Worm (Caenorhabditis elegans) whole organism, L2 larva: Measurements from ENCODE around the gene dhs-16.
A peak's percentile ranks its signal among the peaks of the same experiment; 100 is the strongest.

ENCODE experiments used
- C34F6.9 ChIP-seq: fragments of 150-350 bp; optimal IDR thresholded peaks from 2 replicates; lab custom pipeline; 2014; ENCODE audit warnings: missing biosample characterization, missing genetic modification characterization
- F13H6.1 ChIP-seq: sonication (generic microtip); optimal IDR thresholded peaks from 2 replicates; lab custom pipeline; 2016; ENCODE audit warnings: missing genetic modification characterization, missing compliant biosample characterization
- R02D3.7 ChIP-seq: fragments of 150-350 bp; optimal IDR thresholded peaks from 2 replicates; lab custom pipeline; 2014; ENCODE audit warnings: missing biosample characterization, missing genetic modification characterization
- Y55F3AM.14 ChIP-seq: fragments of 200-800 bp; sonication (Bioruptor generic); optimal IDR thresholded peaks from 2 replicates; lab custom pipeline; 2018; ENCODE audit warnings: mild to moderate bottlenecking, missing genetic modification characterization, missing compliant biosample characterization
- ZK546.5 ChIP-seq: sonication (generic microtip); optimal IDR thresholded peaks from 2 replicates; lab custom pipeline; 2017; ENCODE audit warnings: missing biosample characterization, missing genetic modification characterization
- ama-1 ChIP-seq: fragments of 150-350 bp; optimal IDR thresholded peaks from 2 replicates; lab custom pipeline; 2018; ENCODE audit warnings: inconsistent platforms
- blmp-1 ChIP-seq: sonication (generic microtip); optimal IDR thresholded peaks from 2 replicates; lab custom pipeline; 2017; ENCODE audit warnings: missing genetic modification characterization, mild to moderate bottlenecking, missing compliant biosample characterization, antibody characterized with exemption, moderate library complexity; ENCODE audit not compliant: insufficient read depth
- ceh-16 ChIP-seq: fragments of 150-350 bp; optimal IDR thresholded peaks from 2 replicates; lab custom pipeline; 2014; ENCODE audit warnings: missing biosample characterization, missing genetic modification characterization
- ceh-82 ChIP-seq: fragments of 150-350 bp; optimal IDR thresholded peaks from 2 replicates; lab custom pipeline; 2014; ENCODE audit warnings: missing biosample characterization, missing genetic modification characterization
- crh-2 ChIP-seq: sonication (generic microtip); optimal IDR thresholded peaks from 2 replicates; lab custom pipeline; 2017; ENCODE audit warnings: missing biosample characterization, missing genetic modification characterization
- dmd-4 ChIP-seq: sonication (generic microtip); optimal IDR thresholded peaks from 2 replicates; lab custom pipeline; 2017; ENCODE audit warnings: missing biosample characterization, missing genetic modification characterization
- egl-27 ChIP-seq: sonication (generic microtip); optimal IDR thresholded peaks from 3 replicates; lab custom pipeline; 2017; ENCODE audit warnings: missing biosample characterization, missing genetic modification reagents, missing genetic modification characterization
- elt-1 ChIP-seq: fragments of 150-350 bp; optimal IDR thresholded peaks from 2 replicates; lab custom pipeline; 2014; ENCODE audit warnings: missing biosample characterization, missing genetic modification characterization
- elt-3 ChIP-seq: sonication (generic microtip); optimal IDR thresholded peaks from 2 replicates; lab custom pipeline; 2017; ENCODE audit warnings: missing biosample characterization, missing genetic modification characterization
- fos-1 ChIP-seq: fragments of 150-350 bp; optimal IDR thresholded peaks from 2 replicates; lab custom pipeline; 2014; ENCODE audit warnings: missing biosample characterization, missing genetic modification characterization
- gmeb-1 ChIP-seq: fragments of 150-350 bp; optimal IDR thresholded peaks from 2 replicates; lab custom pipeline; 2014; ENCODE audit warnings: missing biosample characterization, missing genetic modification characterization
- lin-11 ChIP-seq: fragments of 150-350 bp; sonication (generic microtip); optimal IDR thresholded peaks from 2 replicates; lab custom pipeline; 2014; ENCODE audit warnings: missing biosample characterization, missing genetic modification characterization, inconsistent platforms, mixed read lengths
- lin-13 ChIP-seq: fragments of 150-350 bp; optimal IDR thresholded peaks from 2 replicates; lab custom pipeline; 2014; ENCODE audit warnings: missing biosample characterization, missing genetic modification reagents, missing genetic modification characterization
- lin-39 ChIP-seq: fragments of 150-350 bp; optimal IDR thresholded peaks from 2 replicates; lab custom pipeline; 2014; ENCODE audit warnings: missing biosample characterization, missing genetic modification reagents, missing genetic modification characterization
- lsy-2 ChIP-seq, 2 experiments: fragments of 150-350 bp in 1 of 2; sonication (generic microtip) in 1 of 2; optimal IDR thresholded peaks; 2 replicates each; lab custom pipeline; 2014 to 2017; ENCODE audit warnings: missing biosample characterization in 2 of 2, missing genetic modification characterization in 2 of 2
- mab-5 ChIP-seq: fragments of 150-350 bp; optimal IDR thresholded peaks from 2 replicates; lab custom pipeline; 2014; ENCODE audit warnings: missing biosample characterization, missing genetic modification characterization
- mbf-1 ChIP-seq: sonication (generic microtip); optimal IDR thresholded peaks from 2 replicates; lab custom pipeline; 2017; ENCODE audit warnings: missing biosample characterization, missing genetic modification characterization
- mdl-1 ChIP-seq, 2 experiments: fragments of 150-350 bp in 1 of 2; sonication (generic microtip) in 1 of 2; optimal IDR thresholded peaks; 2 replicates each; lab custom pipeline; 2017; ENCODE audit warnings: missing biosample characterization in 2 of 2, missing genetic modification characterization in 2 of 2
- nhr-10 ChIP-seq: sonication (generic microtip); optimal IDR thresholded peaks from 2 replicates; lab custom pipeline; 2017; ENCODE audit warnings: missing biosample characterization, missing genetic modification characterization
- nhr-11 ChIP-seq: fragments of 150-350 bp; optimal IDR thresholded peaks from 2 replicates; lab custom pipeline; 2014; ENCODE audit warnings: missing biosample characterization, missing genetic modification characterization
- nhr-12 ChIP-seq: fragments of 150-350 bp; optimal IDR thresholded peaks from 2 replicates; lab custom pipeline; 2014; ENCODE audit warnings: missing biosample characterization, missing genetic modification characterization
- nhr-129 ChIP-seq: fragments of 150-350 bp; optimal IDR thresholded peaks from 2 replicates; lab custom pipeline; 2014; ENCODE audit warnings: missing biosample characterization, missing genetic modification characterization
- nhr-21 ChIP-seq: fragments of 150-350 bp; optimal IDR thresholded peaks from 2 replicates; lab custom pipeline; 2014; ENCODE audit warnings: missing biosample characterization, missing genetic modification characterization
- nhr-23 ChIP-seq: fragments of 150-350 bp; optimal IDR thresholded peaks from 2 replicates; lab custom pipeline; 2014; ENCODE audit warnings: missing biosample characterization, missing genetic modification reagents, missing genetic modification characterization
- nhr-237 ChIP-seq: fragments of 150-350 bp; optimal IDR thresholded peaks from 2 replicates; lab custom pipeline; 2014; ENCODE audit warnings: missing biosample characterization, missing genetic modification characterization
- nhr-25 ChIP-seq: fragments of 150-350 bp; sonication (generic microtip); optimal IDR thresholded peaks from 3 replicates; lab custom pipeline; 2014; ENCODE audit warnings: missing biosample characterization, missing genetic modification characterization
- nhr-6 ChIP-seq: fragments of 150-350 bp; optimal IDR thresholded peaks from 2 replicates; lab custom pipeline; 2014; ENCODE audit warnings: missing biosample characterization, missing genetic modification characterization
- nhr-77 ChIP-seq: fragments of 150-350 bp; optimal IDR thresholded peaks from 2 replicates; lab custom pipeline; 2014; ENCODE audit warnings: missing biosample characterization, missing genetic modification characterization
- peb-1 ChIP-seq: fragments of 150-350 bp; optimal IDR thresholded peaks from 2 replicates; lab custom pipeline; 2014; ENCODE audit warnings: missing biosample characterization, missing genetic modification characterization
- sem-4 ChIP-seq: fragments of 150-350 bp; optimal IDR thresholded peaks from 2 replicates; lab custom pipeline; 2014; ENCODE audit warnings: missing biosample characterization, missing genetic modification reagents, missing genetic modification characterization
- skn-1 ChIP-seq: sonication (generic microtip); optimal IDR thresholded peaks from 2 replicates; lab custom pipeline; 2017; ENCODE audit warnings: missing biosample characterization, missing genetic modification characterization
- sma-3 ChIP-seq: sonication (generic microtip); optimal IDR thresholded peaks from 2 replicates; lab custom pipeline; 2016; ENCODE audit warnings: missing genetic modification reagents, missing genetic modification characterization, missing compliant biosample characterization
- sma-9 ChIP-seq, 2 experiments: fragments of 150-350 bp in 1 of 2; sonication (generic microtip) in 1 of 2; optimal IDR thresholded peaks; 2 replicates each; lab custom pipeline; 2014 to 2016; ENCODE audit warnings: missing genetic modification characterization in 2 of 2, mild to moderate bottlenecking in 1 of 2, missing biosample characterization in 1 of 2, missing compliant biosample characterization in 1 of 2, missing genetic modification reagents in 1 of 2, moderate library complexity in 1 of 2
- snpc-4 ChIP-seq: fragments of 150-350 bp; optimal IDR thresholded peaks from 2 replicates; lab custom pipeline; 2014; ENCODE audit warnings: missing biosample characterization, missing genetic modification characterization
- unc-39 ChIP-seq: fragments of 150-350 bp; optimal IDR thresholded peaks from 2 replicates; lab custom pipeline; 2014; ENCODE audit warnings: missing biosample characterization, missing genetic modification characterization
- unc-55 ChIP-seq: fragments of 150-350 bp; sonication (generic microtip); optimal IDR thresholded peaks from 3 replicates; lab custom pipeline; 2014; ENCODE audit warnings: missing biosample characterization, missing genetic modification reagents, missing genetic modification characterization
- unc-62 ChIP-seq: fragments of 150-350 bp; optimal IDR thresholded peaks from 2 replicates; lab custom pipeline; 2014; ENCODE audit warnings: missing biosample characterization, missing genetic modification reagents, missing genetic modification characterization
- zag-1 ChIP-seq: fragments of 150-350 bp; optimal IDR thresholded peaks from 2 replicates; lab custom pipeline; 2014; ENCODE audit warnings: missing biosample characterization, missing genetic modification characterization
- ztf-1 ChIP-seq: fragments of 200-800 bp; sonication (Bioruptor generic); conservative IDR thresholded peaks from 2 replicates; pipeline ENCODE4 v1.3.6; 2022; ENCODE audit warnings: missing genetic modification characterization, missing compliant biosample characterization
- ztf-11 ChIP-seq: sonication (generic microtip); optimal IDR thresholded peaks from 2 replicates; lab custom pipeline; 2017; ENCODE audit warnings: missing biosample characterization, missing genetic modification characterization
- ztf-4 ChIP-seq: fragments of 150-350 bp; optimal IDR thresholded peaks from 2 replicates; lab custom pipeline; 2014; ENCODE audit warnings: missing biosample characterization, missing genetic modification characterization

Gene dhs-16

DNA sequence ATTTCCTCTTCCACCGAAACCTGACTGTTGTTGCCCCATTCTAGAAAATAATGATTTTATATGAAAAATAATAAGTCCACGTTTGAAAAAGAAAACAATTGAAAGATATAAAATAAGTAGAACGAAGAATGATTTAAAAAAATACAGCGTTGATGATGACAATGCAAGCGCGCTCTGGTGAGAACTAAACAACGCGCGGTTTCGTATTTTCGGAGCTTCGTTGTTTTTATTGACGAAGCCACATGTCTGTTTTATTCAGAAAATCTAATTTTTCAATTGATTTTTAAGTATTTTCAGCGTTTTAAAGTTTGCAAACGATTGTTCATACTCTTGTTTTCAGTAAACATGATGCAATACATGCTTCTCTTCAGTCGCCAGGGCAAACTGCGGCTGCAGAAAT, 34.1 kb downstream of the dhs-16 start, which contains the start of the genes rpt-2 and aps-1 (continued):
- TF ChIP-seq F13H6.1 (tag; lab: Kevin White, UChicago) (peak; percentile 76), R02D3.7 (no peak), nhr-23 (tag; lab: Kevin White, UChicago) (no peak), snpc-4 (tag; lab: Kevin White, UChicago) (peak; percentile 71), unc-39 (tag; lab: Kevin White, UChicago) (no peak), nhr-6 (tag; lab: Kevin White, UChicago) (peak; percentile 85), lin-39 (tag; lab: Kevin White, UChicago) (no peak)

DNA sequence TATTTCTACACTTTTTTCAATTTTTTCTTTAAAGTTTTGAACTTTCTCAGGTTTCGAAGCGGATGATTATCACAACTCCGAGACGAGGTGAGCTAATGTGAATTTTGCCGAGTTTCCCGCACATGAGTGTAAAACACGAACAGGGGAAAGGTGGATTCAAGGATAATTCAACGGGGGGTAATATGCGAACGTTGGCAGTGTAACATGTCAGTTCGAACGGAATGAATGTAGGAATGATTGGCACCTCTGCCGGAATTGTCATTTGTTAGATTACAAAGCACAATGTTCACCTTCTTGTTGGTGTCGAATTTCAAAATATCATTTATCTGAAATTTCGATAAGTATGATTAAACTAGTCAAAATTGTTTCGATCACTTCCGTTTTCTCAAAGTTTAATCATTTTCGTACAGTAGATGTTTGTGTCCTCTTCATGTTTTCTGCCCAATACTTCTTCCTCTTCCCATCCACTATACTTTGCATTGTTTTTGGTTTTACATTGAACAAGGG, 35.5 kb downstream of the dhs-16 start, which contains the start of gene picc-1:
picc-1 (plus strand) TSS at position 51 of the 507 bp plus-strand sequence.
- TF ChIP-seq nhr-21 (tag; lab: Kevin White, UChicago) (peak; percentile 28), sem-4 (tag; lab: Kevin White, UChicago) (no peak), nhr-25 (tag; lab: Kevin White, UChicago) (peak; percentile 18), blmp-1 (tag; lab: Kevin White, UChicago) (no peak), lsy-2 (tag; optimal IDR thresholded peaks at IDR 0.05; lab: Kevin White, UChicago) (peak in 1 of 2 experiments; percentile 32)

DNA sequence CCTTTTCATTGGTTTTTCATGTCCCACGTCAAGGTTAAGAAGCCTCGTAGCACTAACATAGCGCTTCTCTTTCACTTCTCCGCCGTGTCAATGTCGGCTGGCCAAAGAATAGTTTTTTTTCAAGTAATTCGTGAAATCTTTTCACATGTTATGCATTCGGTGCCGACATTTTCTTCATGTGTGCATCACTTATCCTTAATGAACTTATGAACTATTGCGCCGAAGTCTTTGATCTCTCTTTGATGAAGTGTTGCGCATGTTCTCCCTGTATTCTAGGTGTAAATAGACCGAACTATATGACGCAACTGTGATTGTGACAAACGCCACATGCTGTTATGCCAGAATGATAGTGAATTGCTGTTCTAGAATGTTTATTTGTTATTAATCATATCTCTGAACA, 38.5 kb downstream of the dhs-16 start:
- TF ChIP-seq nhr-129 (tag; lab: Kevin White, UChicago) (peak; percentile 51), nhr-6 (tag; lab: Kevin White, UChicago) (no peak), C34F6.9 (no peak), nhr-21 (tag; lab: Kevin White, UChicago) (peak; percentile 46), nhr-25 (tag; lab: Kevin White, UChicago) (peak; percentile 54)
- TF ChIP-seq, all 48 proteins: peak for 3

- TF ChIP-seq zag-1 (tag; lab: Kevin White, UChicago) (peak; percentile 15), ama-1 (lab: Kevin White, UChicago) (no peak), unc-62 (GFP tag; lab: Kevin White, UChicago) (no peak), mab-5 (tag; lab: Kevin White, UChicago) (no peak), blmp-1 (tag; lab: Kevin White, UChicago) (no peak), ztf-11 (tag; lab: Kevin White, UChicago) (no peak), mbf-1 (tag; lab: Kevin White, UChicago) (no peak), ztf-4 (tag; lab: Kevin White, UChicago) (peak; percentile 18), skn-1 (tag; lab: Kevin White, UChicago) (no peak), fos-1 (tag; lab: Kevin White, UChicago) (no peak), lin-13 (GFP tag; lab: Kevin White, UChicago) (peak; percentile 19), lin-11 (tag; lab: Kevin White, UChicago) (no peak), ztf-1 (GFP tag; lab: Robert Waterston, UW) (no peak), elt-3 (tag; lab: Kevin White, UChicago) (no peak), egl-27 (tag; lab: Kevin White, UChicago) (peak; percentile 57), nhr-10 (tag; lab: Kevin White, UChicago) (no peak), lsy-2 (tag; optimal IDR thresholded peaks at IDR 0.05; lab: Kevin White, UChicago) (peak in 1 of 2 experiments; percentile 58), nhr-6 (tag; lab: Kevin White, UChicago) (peak; percentile 51), gmeb-1 (tag; lab: Kevin White, UChicago) (no peak), elt-1 (tag; lab: Kevin White, UChicago) (no peak), ceh-82 (tag; lab: Kevin White, UChicago) (no peak), sma-3 (no peak), lin-39 (tag; lab: Kevin White, UChicago) (no peak), ceh-16 (tag; lab: Kevin White, UChicago) (no peak), ZK546.5 (tag; lab: Kevin White, UChicago) (no peak), unc-55 (GFP tag; lab: Kevin White, UChicago) (peak; percentile 52), unc-39 (tag; lab: Kevin White, UChicago) (no peak), F13H6.1 (tag; lab: Kevin White, UChicago) (peak; percentile 91), nhr-237 (no peak), Y55F3AM.14 (no peak), nhr-23 (tag; lab: Kevin White, UChicago) (no peak), C34F6.9 (peak; percentile 69), mdl-1 (tag; optimal IDR thresholded peaks at IDR 0.05; lab: Kevin White, UChicago) (peak in 1 of 2 experiments; percentile 64), crh-2 (peak; percentile 35), peb-1 (tag; lab: Kevin White, UChicago) (no peak), sma-9 (GFP tag; optimal IDR thresholded peaks at IDR 0.05; lab: Kevin White, UChicago) (peak; percentile 84), sma-9 (tag; optimal IDR thresholded peaks at IDR 0.05; lab: Kevin White, UChicago) (no peak), nhr-11 (tag; lab: Kevin White, UChicago) (no peak), nhr-129 (tag; lab: Kevin White, UChicago) (peak; percentile 38), dmd-4 (tag; lab: Kevin White, UChicago) (no peak), nhr-77 (tag; lab: Kevin White, UChicago) (no peak), nhr-12 (tag; lab: Kevin White, UChicago) (no peak)
Observed at ce11 chrV:6030559-6030975, 47.0 kb downstream of the dhs-16 start.
